Worm (Caenorhabditis elegans) whole organism, mixed stage, embryonic: ENCODE data around the gene mfsd-13.2.
A peak's percentile ranks its signal among the peaks of the same experiment; 100 is the strongest.

Source experiments
- M03D4.4 ChIP-seq: sonication (generic microtip); optimal IDR thresholded peaks from 2 replicates; lab custom pipeline; 2017; ENCODE audit warnings: mild to moderate bottlenecking, missing genetic modification characterization, missing compliant biosample characterization
- bed-3 ChIP-seq: fragments of 200-800 bp; sonication (Bioruptor generic); optimal IDR thresholded peaks from 3 replicates; lab custom pipeline; 2018; ENCODE audit warnings: mild to moderate bottlenecking, missing genetic modification characterization, moderate library complexity, missing compliant biosample characterization
- blmp-1 ChIP-seq: fragments of 150-350 bp; optimal IDR thresholded peaks from 2 replicates; lab custom pipeline; 2014; ENCODE audit warnings: missing biosample characterization, missing genetic modification characterization
- ceh-39 ChIP-seq: fragments of 150-350 bp; optimal IDR thresholded peaks from 2 replicates; lab custom pipeline; 2014; ENCODE audit warnings: missing biosample characterization, missing genetic modification characterization
- ceh-43 ChIP-seq: fragments of 200-800 bp; sonication (Bioruptor generic); optimal IDR thresholded peaks from 2 replicates; lab custom pipeline; 2018; ENCODE audit warnings: mild to moderate bottlenecking, missing genetic modification characterization, moderate library complexity, missing compliant biosample characterization
- ceh-83 ChIP-seq: fragments of 200-800 bp; sonication (Bioruptor generic); optimal IDR thresholded peaks from 2 replicates; lab custom pipeline; 2018; ENCODE audit warnings: mild to moderate bottlenecking, missing genetic modification characterization, missing compliant biosample characterization
- ces-1 ChIP-seq: fragments of 150-350 bp; optimal IDR thresholded peaks from 2 replicates; lab custom pipeline; 2014; ENCODE audit warnings: missing biosample characterization, missing genetic modification reagents, missing genetic modification characterization
- cnd-1 ChIP-seq: fragments of 200-800 bp; sonication (Bioruptor generic); optimal IDR thresholded peaks from 2 replicates; lab custom pipeline; 2018; ENCODE audit warnings: mild to moderate bottlenecking, missing genetic modification characterization, missing compliant biosample characterization
- drap-1 ChIP-seq: fragments of 200-800 bp; sonication (Bioruptor generic); optimal IDR thresholded peaks from 3 replicates; lab custom pipeline; 2018; ENCODE audit warnings: mild to moderate bottlenecking, missing genetic modification characterization, missing compliant biosample characterization
- elt-1 ChIP-seq: sonication (generic microtip); optimal IDR thresholded peaks from 2 replicates; lab custom pipeline; 2017; ENCODE audit warnings: missing genetic modification characterization, mild to moderate bottlenecking, missing compliant biosample characterization, antibody characterized with exemption, moderate library complexity, borderline replicate concordance; ENCODE audit not compliant: insufficient read depth
- elt-3 ChIP-seq: fragments of 150-350 bp; optimal IDR thresholded peaks from 2 replicates; lab custom pipeline; 2014; ENCODE audit warnings: missing biosample characterization, missing genetic modification characterization
- flh-1 ChIP-seq: fragments of 200-800 bp; sonication (Bioruptor generic); optimal IDR thresholded peaks from 2 replicates; lab custom pipeline; 2018; ENCODE audit warnings: mild to moderate bottlenecking, missing genetic modification characterization, moderate library complexity, missing compliant biosample characterization
- ham-2 ChIP-seq: fragments of 200-800 bp; sonication (Bioruptor generic); optimal IDR thresholded peaks from 2 replicates; lab custom pipeline; 2018; ENCODE audit warnings: mild to moderate bottlenecking, missing genetic modification characterization, missing compliant biosample characterization
- hlh-1 ChIP-seq: fragments of 150-350 bp; optimal IDR thresholded peaks from 2 replicates; lab custom pipeline; 2014; ENCODE audit warnings: missing biosample characterization, missing genetic modification reagents, missing genetic modification characterization
- lin-13 ChIP-seq: fragments of 150-350 bp; optimal IDR thresholded peaks from 2 replicates; lab custom pipeline; 2014; ENCODE audit warnings: missing biosample characterization, missing genetic modification characterization
- lin-32 ChIP-seq: fragments of 200-800 bp; sonication (Bioruptor generic); optimal IDR thresholded peaks from 2 replicates; lab custom pipeline; 2018; ENCODE audit warnings: mild to moderate bottlenecking, missing genetic modification characterization, missing compliant biosample characterization
- lsy-2 ChIP-seq: fragments of 150-350 bp; optimal IDR thresholded peaks from 2 replicates; lab custom pipeline; 2014; ENCODE audit warnings: missing biosample characterization, missing genetic modification characterization
- mab-5 ChIP-seq: fragments of 150-350 bp; optimal IDR thresholded peaks from 2 replicates; lab custom pipeline; 2014; ENCODE audit warnings: missing biosample characterization, missing genetic modification characterization
- mep-1 ChIP-seq: fragments of 150-350 bp; optimal IDR thresholded peaks from 2 replicates; lab custom pipeline; 2017; ENCODE audit warnings: missing biosample characterization, missing genetic modification reagents, missing genetic modification characterization, inconsistent platforms
- mls-2 ChIP-seq: sonication (generic microtip); optimal IDR thresholded peaks from 2 replicates; lab custom pipeline; 2016; ENCODE audit warnings: mild to moderate bottlenecking, missing genetic modification characterization, moderate library complexity, missing compliant biosample characterization
- nhr-12 ChIP-seq: fragments of 150-350 bp; optimal IDR thresholded peaks from 2 replicates; lab custom pipeline; 2014; ENCODE audit warnings: missing biosample characterization, missing genetic modification characterization
- nhr-2 ChIP-seq: fragments of 150-350 bp; optimal IDR thresholded peaks from 2 replicates; lab custom pipeline; 2014; ENCODE audit warnings: missing biosample characterization, missing genetic modification characterization
- nhr-237 ChIP-seq: fragments of 150-350 bp; optimal IDR thresholded peaks from 2 replicates; lab custom pipeline; 2014; ENCODE audit warnings: missing biosample characterization, missing genetic modification characterization
- nhr-28 ChIP-seq: fragments of 150-350 bp; optimal IDR thresholded peaks from 2 replicates; lab custom pipeline; 2014; ENCODE audit warnings: missing biosample characterization, missing genetic modification characterization
- nhr-76 ChIP-seq: sonication (generic microtip); optimal IDR thresholded peaks from 2 replicates; lab custom pipeline; 2017; ENCODE audit warnings: missing biosample characterization, missing genetic modification characterization
- pha-4 ChIP-seq: fragments of 150-350 bp; optimal IDR thresholded peaks from 2 replicates; lab custom pipeline; 2018; ENCODE audit warnings: missing biosample characterization, missing genetic modification reagents, missing genetic modification characterization
- sem-2 ChIP-seq: fragments of 200-800 bp; sonication (Bioruptor generic); optimal IDR thresholded peaks from 2 replicates; lab custom pipeline; 2018; ENCODE audit warnings: mild to moderate bottlenecking, missing genetic modification characterization, missing compliant biosample characterization
- snpc-4 ChIP-seq: fragments of 150-350 bp; optimal IDR thresholded peaks from 2 replicates; lab custom pipeline; 2014; ENCODE audit warnings: missing biosample characterization, missing genetic modification characterization
- sptf-1 ChIP-seq: sonication (generic microtip); optimal IDR thresholded peaks from 2 replicates; lab custom pipeline; 2017; ENCODE audit warnings: mild to moderate bottlenecking, missing genetic modification characterization, moderate library complexity, missing compliant biosample characterization
- tbx-8 ChIP-seq: fragments of 200-800 bp; sonication (Bioruptor generic); optimal IDR thresholded peaks from 2 replicates; lab custom pipeline; 2018; ENCODE audit warnings: mild to moderate bottlenecking, missing genetic modification characterization, moderate library complexity, missing compliant biosample characterization
- unc-120 ChIP-seq: sonication (generic microtip); optimal IDR thresholded peaks from 2 replicates; lab custom pipeline; 2017; ENCODE audit warnings: missing genetic modification characterization, missing compliant biosample characterization; ENCODE audit not compliant: poor library complexity, severe bottlenecking
- unc-39 ChIP-seq: fragments of 150-350 bp; optimal IDR thresholded peaks from 2 replicates; lab custom pipeline; 2014; ENCODE audit warnings: missing biosample characterization, missing genetic modification characterization
- unc-62 ChIP-seq: fragments of 150-350 bp; optimal IDR thresholded peaks from 2 replicates; lab custom pipeline; 2014; ENCODE audit warnings: missing biosample characterization, missing genetic modification reagents, missing genetic modification characterization
- zip-8 ChIP-seq: fragments of 150-350 bp; optimal IDR thresholded peaks from 2 replicates; lab custom pipeline; 2014; ENCODE audit warnings: missing biosample characterization, missing genetic modification characterization
- ztf-11 ChIP-seq: fragments of 150-350 bp; optimal IDR thresholded peaks from 2 replicates; lab custom pipeline; 2014; ENCODE audit warnings: missing biosample characterization, missing genetic modification characterization

Gene mfsd-13.2

ce11 chrII:7157415-7157814, 8.2 kb downstream of the mfsd-13.2 start:
- TF ChIP-seq mab-5 (tag; lab: Kevin White, UChicago) (no peak), mep-1 (tag; lab: Kevin White, UChicago) (no peak), nhr-28 (tag; lab: Kevin White, UChicago) (no peak), sptf-1 (tag; lab: Kevin White, UChicago) (no peak), nhr-12 (tag; lab: Kevin White, UChicago) (no peak), tbx-8 (GFP tag; lab: Kevin White, UChicago) (no peak), bed-3 (no peak), nhr-237 (tag; lab: Kevin White, UChicago) (no peak)

ce11 chrII:7155392-7155791, 10.3 kb downstream of the mfsd-13.2 start, which contains the start of gene C27H5.2:
Gene C27H5.2 (plus strand): TSS chrII:7155581.
- TF ChIP-seq zip-8 (no peak), hlh-1 (tag; lab: Kevin White, UChicago) (peak; percentile 31)

- TF ChIP-seq bed-3, result no peak
- no peak for TF ChIP-seq blmp-1 (tag; lab: Kevin White, UChicago)
- no peak for TF ChIP-seq ceh-43 (GFP tag; lab: Kevin White, UChicago)
- TF ChIP-seq pha-4 (tag; lab: Kevin White, UChicago), result no peak
Measured at ce11 chrII:7154711-7155110, 10.9 kb downstream of the mfsd-13.2 start.

- TF ChIP-seq sptf-1 (tag; lab: Kevin White, UChicago), result peak; percentile 1
Measured at ce11 chrII:7153095-7153494, 12.6 kb downstream of the mfsd-13.2 start.

- TF ChIP-seq drap-1, result peak; percentile 75
- TF ChIP-seq mep-1 (tag; lab: Kevin White, UChicago), result peak; percentile 98
- TF ChIP-seq M03D4.4 (tag; lab: Kevin White, UChicago), result peak; percentile 74
- TF ChIP-seq ham-2 (GFP tag; lab: Kevin White, UChicago), result no peak
- TF ChIP-seq zip-8, result no peak
- TF ChIP-seq elt-3, result peak; percentile 31
- peak; percentile 36 for TF ChIP-seq nhr-12 (tag; lab: Kevin White, UChicago)
- peak; percentile 94 for TF ChIP-seq lin-13 (tag; lab: Kevin White, UChicago)
- TF ChIP-seq pha-4 (tag; lab: Kevin White, UChicago), result peak; percentile 97
- TF ChIP-seq bed-3, result peak; percentile 32
- TF ChIP-seq nhr-76 (tag; lab: Kevin White, UChicago), result no peak
- peak; percentile 48 for TF ChIP-seq ceh-39 (tag; lab: Kevin White, UChicago)
- TF ChIP-seq mls-2 (tag; lab: Kevin White, UChicago), result peak; percentile 82
- no peak for TF ChIP-seq snpc-4 (tag; lab: Kevin White, UChicago)
- TF ChIP-seq ztf-11, result peak; percentile 32
- no peak for TF ChIP-seq unc-39
- TF ChIP-seq elt-1 (tag; lab: Kevin White, UChicago), result no peak
- TF ChIP-seq unc-62 (GFP tag; lab: Kevin White, UChicago), result peak; percentile 14
- TF ChIP-seq unc-120, result peak; percentile 37
- peak; percentile 20 for TF ChIP-seq lin-32 (GFP tag; lab: Kevin White, UChicago)
- TF ChIP-seq sptf-1 (tag; lab: Kevin White, UChicago), result peak; percentile 87
- TF ChIP-seq ceh-43 (GFP tag; lab: Kevin White, UChicago), result peak; percentile 68
- TF ChIP-seq cnd-1, result peak; percentile 71
- TF ChIP-seq lsy-2 (tag; lab: Kevin White, UChicago), result peak; percentile 93
- TF ChIP-seq flh-1 (GFP tag; lab: Kevin White, UChicago), result no peak
- peak; percentile 19 for TF ChIP-seq tbx-8 (GFP tag; lab: Kevin White, UChicago)
- peak; percentile 92 for TF ChIP-seq nhr-237 (tag; lab: Kevin White, UChicago)
- peak; percentile 43 for TF ChIP-seq hlh-1 (tag; lab: Kevin White, UChicago)
- peak; percentile 42 for TF ChIP-seq ceh-83 (GFP tag; lab: Kevin White, UChicago)
- TF ChIP-seq blmp-1 (tag; lab: Kevin White, UChicago), result peak; percentile 32
- peak; percentile 52 for TF ChIP-seq sem-2 (GFP tag; lab: Kevin White, UChicago)
- TF ChIP-seq ces-1 (GFP tag; lab: Kevin White, UChicago), result peak; percentile 74
- no peak for TF ChIP-seq mab-5 (tag; lab: Kevin White, UChicago)
- peak; percentile 66 for TF ChIP-seq nhr-2 (tag; lab: Kevin White, UChicago)
- no peak for TF ChIP-seq nhr-28 (tag; lab: Kevin White, UChicago)
Measured at ce11 chrII:7151969-7152631, 13.5 kb downstream of the mfsd-13.2 start, which contains the start of gene fust-1. Gene fust-1 (plus strand): TSS chrII:7152581.
